Fruit fly (Drosophila melanogaster) whole organism, adult: Measurements from ENCODE around the gene ND-SGDH.

Experiments
- CG11617 ChIP-seq: fragments of 200-800 bp; sonication (Bioruptor generic); optimal IDR thresholded peaks from 2 replicates; lab custom pipeline; 2017; ENCODE audit warnings: mild to moderate bottlenecking, missing biosample characterization, missing genetic modification reagents, missing genetic modification characterization
- CG12768 ChIP-seq: fragments of 200-800 bp; sonication (Bioruptor generic); optimal IDR thresholded peaks from 2 replicates; lab custom pipeline; 2017; ENCODE audit warnings: missing biosample characterization, missing genetic modification characterization, mild to moderate bottlenecking, moderate library complexity, missing genetic modification reagents
- CG14711 ChIP-seq: fragments of 200-800 bp; sonication (Bioruptor generic); optimal IDR thresholded peaks from 2 replicates; lab custom pipeline; 2018; ENCODE audit warnings: missing biosample characterization, mild to moderate bottlenecking, missing genetic modification characterization, moderate library complexity
- CG1620 ChIP-seq: fragments of 200-800 bp; sonication (Bioruptor generic); optimal IDR thresholded peaks from 2 replicates; lab custom pipeline; 2016; ENCODE audit warnings: missing biosample characterization, missing genetic modification characterization
- CG33017 ChIP-seq: fragments of 200-800 bp; sonication (Bioruptor generic); optimal IDR thresholded peaks from 2 replicates; lab custom pipeline; 2018; ENCODE audit warnings: missing biosample characterization, mild to moderate bottlenecking, missing genetic modification characterization, moderate library complexity
- CG5204 ChIP-seq: fragments of 200-800 bp; sonication (Bioruptor generic); optimal IDR thresholded peaks from 2 replicates; lab custom pipeline; 2016; ENCODE audit warnings: missing biosample characterization, missing genetic modification characterization
- CG7045 ChIP-seq: fragments of 200-800 bp; sonication (Bioruptor generic); optimal IDR thresholded peaks from 2 replicates; lab custom pipeline; 2017; ENCODE audit warnings: missing biosample characterization, mild to moderate bottlenecking, missing genetic modification characterization
- CG7101 ChIP-seq: fragments of 200-800 bp; sonication (Bioruptor generic); optimal IDR thresholded peaks from 2 replicates; lab custom pipeline; 2018; ENCODE audit warnings: missing biosample characterization, mild to moderate bottlenecking, missing genetic modification characterization, moderate library complexity
- Clk ChIP-seq: fragments of 200-800 bp; sonication (Bioruptor generic); optimal IDR thresholded peaks from 2 replicates; lab custom pipeline; 2017; ENCODE audit warnings: missing biosample characterization, missing genetic modification characterization
- Crg-1 ChIP-seq: fragments of 200-800 bp; sonication (Bioruptor generic); optimal IDR thresholded peaks from 2 replicates; lab custom pipeline; 2016; ENCODE audit warnings: missing biosample characterization, missing genetic modification characterization
- Hr96 ChIP-seq: fragments of 200-800 bp; sonication (Bioruptor generic); optimal IDR thresholded peaks from 2 replicates; lab custom pipeline; 2016; ENCODE audit warnings: missing biosample characterization, missing genetic modification characterization
- Mnt ChIP-seq: fragments of 200-800 bp; sonication (Bioruptor generic); optimal IDR thresholded peaks from 2 replicates; lab custom pipeline; 2016; ENCODE audit warnings: missing biosample characterization, mild to moderate bottlenecking, missing genetic modification characterization
- bab1 ChIP-seq: fragments of 200-800 bp; sonication (Bioruptor generic); optimal IDR thresholded peaks from 3 replicates; lab custom pipeline; 2019; ENCODE audit warnings: missing biosample characterization, mild to moderate bottlenecking, missing genetic modification characterization, moderate library complexity
- cic ChIP-seq: fragments of 200-800 bp; sonication (Bioruptor generic); optimal IDR thresholded peaks from 2 replicates; lab custom pipeline; 2017; ENCODE audit warnings: missing biosample characterization, mild to moderate bottlenecking, missing genetic modification characterization, moderate library complexity
- cnc ChIP-seq, 2 experiments: fragments of >200 bp; optimal IDR thresholded peaks; 2 replicates each; lab custom pipeline; 2017
- kay ChIP-seq: fragments of 200-800 bp; sonication (Bioruptor generic); peaks from one replicate; lab custom pipeline; 2016; ENCODE audit warnings: missing biosample characterization, missing genetic modification characterization, borderline replicate concordance
- ovo ChIP-seq: fragments of 200-800 bp; sonication (Bioruptor generic); optimal IDR thresholded peaks from 2 replicates; lab custom pipeline; 2016; ENCODE audit warnings: missing biosample characterization, missing genetic modification characterization
- pad ChIP-seq: fragments of 200-800 bp; sonication (Bioruptor generic); optimal IDR thresholded peaks from 3 replicates; lab custom pipeline; 2017; ENCODE audit warnings: missing biosample characterization, missing genetic modification characterization, mild to moderate bottlenecking, moderate library complexity, missing genetic modification reagents
- tj ChIP-seq: fragments of 200-800 bp; sonication (Bioruptor generic); optimal IDR thresholded peaks from 3 replicates; lab custom pipeline; 2017; ENCODE audit warnings: missing biosample characterization, mild to moderate bottlenecking, missing genetic modification characterization, moderate library complexity
- toe ChIP-seq: fragments of 200-800 bp; sonication (Bioruptor generic); optimal IDR thresholded peaks from 2 replicates; lab custom pipeline; 2016; ENCODE audit warnings: missing biosample characterization, missing genetic modification characterization

Gene ND-SGDH

DNA sequence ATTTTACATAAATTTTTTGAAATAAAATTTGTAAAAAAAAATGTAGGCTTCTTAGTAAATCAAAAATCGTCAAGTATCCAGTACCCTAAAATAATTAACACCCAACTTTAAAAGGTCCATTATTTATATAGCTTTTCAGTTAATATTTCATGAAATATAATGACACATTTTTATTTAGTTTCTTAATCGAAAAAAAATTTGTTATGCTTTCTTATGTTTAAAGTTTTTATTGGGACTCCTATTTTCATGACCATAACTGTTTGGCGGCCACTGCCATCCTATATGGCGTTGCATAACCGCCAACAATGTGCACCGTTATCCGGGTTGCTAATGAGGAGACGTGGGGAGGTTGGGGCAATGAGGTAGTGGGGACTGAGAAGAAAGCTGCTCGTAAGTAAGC lies 29.9 kb downstream of the ND-SGDH start:
- TF ChIP-seq CG1620 (GFP tag; lab: Kevin White, UChicago), result no peak
- TF ChIP-seq Crg-1 (GFP tag; lab: Kevin White, UChicago), result no peak
- TF ChIP-seq CG7101, result no peak
- TF ChIP-seq pad (GFP tag; lab: Kevin White, UChicago), result no peak
- no peak for TF ChIP-seq ovo (GFP tag; lab: Kevin White, UChicago)
- no peak for TF ChIP-seq tj
- TF ChIP-seq CG33017 (tag; lab: Kevin White, UChicago), result no peak
- no peak for TF ChIP-seq Clk (GFP tag; lab: Kevin White, UChicago)
- no peak for TF ChIP-seq Mnt (GFP tag; lab: Kevin White, UChicago)
- TF ChIP-seq CG5204, result no peak
- no peak for TF ChIP-seq CG7045 (GFP tag; lab: Kevin White, UChicago)
- no peak for TF ChIP-seq toe
- TF ChIP-seq Hr96, result no peak
- no peak for TF ChIP-seq bab1 (GFP tag; lab: Kevin White, UChicago)

DNA sequence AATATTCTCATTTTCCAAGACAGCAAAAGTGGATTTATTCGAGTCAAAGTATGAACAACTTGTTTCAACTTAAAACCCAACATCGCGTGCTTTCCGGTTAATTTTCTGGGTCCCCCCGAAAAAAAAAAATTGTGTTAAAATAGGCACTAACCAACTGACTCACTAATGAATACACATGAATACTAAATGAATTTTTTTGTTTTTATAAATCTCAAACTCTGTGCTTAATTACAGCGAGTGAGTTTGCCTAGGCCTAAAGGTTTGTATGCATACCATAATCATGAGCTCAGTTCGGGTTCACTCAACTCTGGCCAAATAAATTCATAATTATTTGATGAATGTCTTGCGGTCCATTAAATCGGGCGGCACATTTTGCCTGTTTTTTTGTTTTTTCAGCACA lies 31.0 kb downstream of the ND-SGDH start:
- no peak for TF ChIP-seq CG12768 (GFP tag; lab: Kevin White, UChicago)
- TF ChIP-seq tj, result no peak
- TF ChIP-seq CG7045 (GFP tag; lab: Kevin White, UChicago), result no peak
- TF ChIP-seq Mnt (GFP tag; lab: Kevin White, UChicago), result no peak
- TF ChIP-seq cnc (optimal IDR thresholded peaks at IDR 0.05; lab: Kevin White, UChicago), result no peak
- no peak for TF ChIP-seq toe
- TF ChIP-seq CG14711 (tag; lab: Kevin White, UChicago), result no peak
- no peak for TF ChIP-seq CG7101
- TF ChIP-seq ovo (GFP tag; lab: Kevin White, UChicago), result no peak
- no peak for TF ChIP-seq kay
- no peak for TF ChIP-seq pad (GFP tag; lab: Kevin White, UChicago)
- TF ChIP-seq CG5204, result no peak
- TF ChIP-seq Hr96, result no peak
- TF ChIP-seq bab1 (GFP tag; lab: Kevin White, UChicago), result no peak
- TF ChIP-seq Clk (GFP tag; lab: Kevin White, UChicago), result no peak
- no peak for TF ChIP-seq Crg-1 (GFP tag; lab: Kevin White, UChicago)
- no peak for TF ChIP-seq cic (GFP tag; lab: Kevin White, UChicago)
- no peak for TF ChIP-seq CG33017 (tag; lab: Kevin White, UChicago)
- no peak for TF ChIP-seq CG1620 (GFP tag; lab: Kevin White, UChicago)

DNA sequence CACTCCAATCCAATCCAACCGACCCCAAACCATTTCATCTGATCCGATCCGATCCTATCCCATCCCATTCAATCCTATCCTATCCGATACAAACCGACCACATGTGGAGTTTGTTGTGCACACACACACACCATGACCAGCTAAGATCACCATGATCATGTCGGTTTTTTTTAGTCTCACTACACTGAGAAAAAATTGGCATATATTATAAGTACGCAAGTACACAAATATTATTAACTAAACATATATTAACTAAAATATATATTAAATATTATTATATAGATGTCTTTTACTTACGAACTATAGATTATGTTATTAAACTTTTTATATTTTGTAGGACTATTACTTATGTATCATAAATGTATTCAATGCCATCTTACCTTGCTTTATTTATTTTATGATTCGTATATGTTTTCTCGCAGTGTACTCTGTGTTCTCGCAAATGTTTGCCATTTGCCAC lies 36.4 kb downstream of the ND-SGDH start:
- no peak for TF ChIP-seq CG12768 (GFP tag; lab: Kevin White, UChicago)
- no peak for TF ChIP-seq bab1 (GFP tag; lab: Kevin White, UChicago)
- TF ChIP-seq CG14711 (tag; lab: Kevin White, UChicago), result no peak
- TF ChIP-seq kay, result no peak
- TF ChIP-seq Crg-1 (GFP tag; lab: Kevin White, UChicago), result no peak
- TF ChIP-seq ovo (GFP tag; lab: Kevin White, UChicago), result no peak
- TF ChIP-seq CG1620 (GFP tag; lab: Kevin White, UChicago), result no peak
- no peak for TF ChIP-seq Hr96
- TF ChIP-seq CG33017 (tag; lab: Kevin White, UChicago), result no peak
- no peak for TF ChIP-seq Mnt (GFP tag; lab: Kevin White, UChicago)
- TF ChIP-seq CG5204, result no peak
- no peak for TF ChIP-seq CG7101
- TF ChIP-seq cnc (optimal IDR thresholded peaks at IDR 0.05; lab: Kevin White, UChicago), result no peak
- no peak for TF ChIP-seq cic (GFP tag; lab: Kevin White, UChicago)
- TF ChIP-seq toe, result no peak

DNA sequence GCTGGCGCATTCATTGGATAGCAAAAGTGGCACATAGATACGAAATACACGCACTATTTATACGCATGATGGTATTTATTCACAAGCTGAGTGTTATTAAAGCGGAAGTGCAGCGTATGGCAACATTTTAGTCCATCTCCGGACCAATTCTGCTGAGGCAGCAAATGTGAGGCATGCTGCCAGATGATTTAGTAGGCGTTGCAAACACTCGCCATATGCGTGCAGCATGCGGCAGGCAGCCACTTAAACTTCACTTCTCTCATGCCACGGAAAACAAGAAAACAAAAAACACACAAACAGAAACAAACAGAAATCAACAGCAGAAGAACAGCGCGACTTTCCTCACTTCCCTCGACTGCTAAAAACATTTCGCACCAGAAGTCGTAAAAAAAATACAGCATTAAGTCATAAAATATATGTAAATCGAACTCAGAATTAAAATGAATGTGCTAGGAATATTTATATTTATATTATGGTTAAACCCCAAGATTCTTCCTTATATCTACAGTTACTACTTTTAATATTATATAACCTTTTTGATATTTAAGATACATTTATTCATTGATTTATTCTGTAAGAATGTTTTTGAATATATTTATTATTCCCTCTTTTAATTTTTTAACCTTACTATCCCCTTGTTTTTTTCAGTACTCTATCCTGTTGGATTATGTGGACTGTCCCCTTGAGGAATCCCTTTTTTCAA lies 38.9 kb downstream of the ND-SGDH start:
- TF ChIP-seq CG1620 (GFP tag; lab: Kevin White, UChicago), result no peak
- no peak for TF ChIP-seq pad (GFP tag; lab: Kevin White, UChicago)
- TF ChIP-seq Hr96, result no peak
- TF ChIP-seq CG11617 (GFP tag; lab: Kevin White, UChicago), result no peak
- no peak for TF ChIP-seq toe
- TF ChIP-seq CG7101, result no peak
- no peak for TF ChIP-seq CG12768 (GFP tag; lab: Kevin White, UChicago)

DNA sequence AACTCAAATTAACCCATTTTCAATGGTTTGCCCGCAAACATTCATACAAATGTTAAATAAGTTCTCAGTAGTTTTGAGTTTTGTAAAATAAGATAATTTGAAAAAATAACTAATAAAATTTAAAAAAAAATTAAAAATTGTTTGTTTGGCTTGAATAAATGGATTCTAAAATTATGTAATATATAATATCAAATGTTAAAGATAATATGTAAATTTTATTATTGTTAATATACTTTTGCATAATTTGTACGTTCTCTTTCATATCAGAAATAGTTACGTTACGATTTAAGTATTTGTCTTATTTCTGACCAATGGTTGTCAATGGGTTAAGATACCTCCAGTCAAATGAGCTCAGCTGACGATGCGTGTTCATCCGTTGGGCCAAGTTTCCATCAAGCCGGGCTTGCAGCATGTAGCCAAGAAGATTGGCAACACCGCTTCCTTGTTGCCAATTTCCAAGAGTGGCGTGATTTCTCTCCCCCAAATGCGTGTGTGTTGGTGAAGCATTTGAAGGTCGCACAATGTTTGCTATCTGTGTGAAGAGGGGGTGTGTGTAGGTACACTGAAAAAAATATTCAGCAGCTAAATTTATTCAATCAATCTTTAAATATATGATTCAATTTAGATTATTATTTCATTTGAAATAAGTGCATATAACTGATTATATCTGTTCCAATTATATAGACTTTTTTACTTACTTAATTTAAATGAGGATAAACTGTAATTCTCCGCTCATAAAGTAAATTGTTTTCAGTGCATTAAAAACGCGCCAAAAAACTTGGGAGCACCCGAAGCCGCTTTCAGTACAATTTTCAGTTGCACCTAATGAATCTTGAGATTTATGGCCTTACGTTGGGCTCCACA lies 41.4 kb downstream of the ND-SGDH start:
- TF ChIP-seq ovo (GFP tag; lab: Kevin White, UChicago), result no peak
- no peak for TF ChIP-seq toe
- no peak for TF ChIP-seq bab1 (GFP tag; lab: Kevin White, UChicago)
- no peak for TF ChIP-seq cnc (optimal IDR thresholded peaks at IDR 0.05; lab: Kevin White, UChicago)
- no peak for TF ChIP-seq CG7101
- no peak for TF ChIP-seq Hr96
- TF ChIP-seq CG1620 (GFP tag; lab: Kevin White, UChicago), result no peak
- TF ChIP-seq Mnt (GFP tag; lab: Kevin White, UChicago), result no peak
- TF ChIP-seq Crg-1 (GFP tag; lab: Kevin White, UChicago), result no peak
- no peak for TF ChIP-seq CG33017 (tag; lab: Kevin White, UChicago)
- no peak for TF ChIP-seq cic (GFP tag; lab: Kevin White, UChicago)
- no peak for TF ChIP-seq tj
- no peak for TF ChIP-seq CG11617 (GFP tag; lab: Kevin White, UChicago)
- no peak for TF ChIP-seq CG14711 (tag; lab: Kevin White, UChicago)
- TF ChIP-seq Clk (GFP tag; lab: Kevin White, UChicago), result no peak
- no peak for TF ChIP-seq CG12768 (GFP tag; lab: Kevin White, UChicago)
- TF ChIP-seq CG5204, result no peak
- no peak for TF ChIP-seq CG7045 (GFP tag; lab: Kevin White, UChicago)
- TF ChIP-seq pad (GFP tag; lab: Kevin White, UChicago), result no peak
- no peak for TF ChIP-seq kay
